Worm (Caenorhabditis elegans) whole organism, L4 larva: ENCODE results near the gene C17B7.15.

Experiments
- Y75B8A.6 ChIP-seq: fragments of 200-800 bp; sonication (Bioruptor generic); IDR thresholded peaks from 2 replicates; pipeline ENCODE4 v1.3.6; 2022; ENCODE audit warnings: missing genetic modification reagents, missing genetic modification characterization, missing compliant biosample characterization
- ZK546.5 ChIP-seq, 2 experiments: sonication (generic microtip); optimal IDR thresholded peaks; 2 replicates each; lab custom pipeline; 2017; ENCODE audit warnings: missing biosample characterization in 2 of 2, missing genetic modification characterization in 2 of 2
- ceh-82 ChIP-seq: sonication (generic microtip); optimal IDR thresholded peaks from 2 replicates; lab custom pipeline; 2017; ENCODE audit warnings: missing biosample characterization, missing genetic modification characterization
- ces-1 ChIP-seq: fragments of 150-350 bp; sonication (generic microtip); optimal IDR thresholded peaks from 4 replicates; lab custom pipeline; 2014; ENCODE audit warnings: missing biosample characterization, missing genetic modification reagents, missing genetic modification characterization
- egl-27 ChIP-seq: sonication (generic microtip); optimal IDR thresholded peaks from 3 replicates; lab custom pipeline; 2017; ENCODE audit warnings: missing biosample characterization, missing genetic modification reagents, missing genetic modification characterization
- fkh-10 ChIP-seq: fragments of 150-350 bp; optimal IDR thresholded peaks from 2 replicates; lab custom pipeline; 2014; ENCODE audit warnings: missing biosample characterization, missing genetic modification reagents, missing genetic modification characterization
- lin-29 ChIP-seq: fragments of 200-800 bp; sonication (Bioruptor generic); IDR thresholded peaks from 2 replicates; pipeline ENCODE4 v1.3.6; 2022; ENCODE audit warnings: missing genetic modification reagents, missing genetic modification characterization, missing compliant biosample characterization
- nhr-11 ChIP-seq: fragments of 150-350 bp; optimal IDR thresholded peaks from 2 replicates; lab custom pipeline; 2014; ENCODE audit warnings: missing biosample characterization, missing genetic modification characterization
- nhr-237 ChIP-seq: sonication (generic microtip); optimal IDR thresholded peaks from 2 replicates; lab custom pipeline; 2017; ENCODE audit warnings: missing biosample characterization, missing genetic modification characterization
- nhr-25 ChIP-seq: sonication (generic microtip); optimal IDR thresholded peaks from 2 replicates; lab custom pipeline; 2017; ENCODE audit warnings: missing genetic modification characterization, mild to moderate bottlenecking, missing compliant biosample characterization, antibody characterized with exemption, moderate library complexity, borderline replicate concordance; ENCODE audit not compliant: insufficient read depth
- pha-4 ChIP-seq, 2 experiments: fragments of 150-350 bp in 1 of 2; fragments of 200-800 bp in 1 of 2; sonication (Bioruptor generic) in 1 of 2; IDR thresholded peaks in 1 of 2; optimal IDR thresholded peaks in 1 of 2; 2 replicates each; pipeline versions ENCODE4 v1.3.6 to Lab custom; 2014 to 2022; ENCODE audit warnings: missing genetic modification characterization in 2 of 2, missing genetic modification reagents in 2 of 2, missing biosample characterization in 1 of 2, missing compliant biosample characterization in 1 of 2
- tag-97 ChIP-seq: fragments of 200-800 bp; sonication (Bioruptor generic); IDR thresholded peaks from 2 replicates; pipeline ENCODE4 v1.3.6; 2022; ENCODE audit warnings: missing genetic modification characterization, missing compliant biosample characterization
- zfp-2 ChIP-seq: sonication (generic microtip); optimal IDR thresholded peaks from 2 replicates; lab custom pipeline; 2016; ENCODE audit warnings: mild to moderate bottlenecking, missing genetic modification characterization, missing compliant biosample characterization

- TF ChIP-seq ces-1 (GFP tag; lab: Kevin White, UChicago) (no peak), ceh-82 (tag; lab: Kevin White, UChicago) (no peak), egl-27 (no peak), pha-4 (GFP tag; IDR thresholded peaks at IDR 0.05; lab: Robert Waterston, UW) (no peak), pha-4 (tag; optimal IDR thresholded peaks at IDR 0.05; lab: Kevin White, UChicago) (no peak), ZK546.5 (tag; optimal IDR thresholded peaks at IDR 0.05; lab: Kevin White, UChicago) (no peak), lin-29 (GFP tag; lab: Robert Waterston, UW) (no peak), fkh-10 (no peak), tag-97 (GFP tag; lab: Robert Waterston, UW) (no peak), nhr-25 (tag; lab: Kevin White, UChicago) (no peak), zfp-2 (tag; lab: Kevin White, UChicago) (no peak), nhr-237 (tag; lab: Kevin White, UChicago) (no peak), nhr-11 (tag; lab: Kevin White, UChicago) (no peak), Y75B8A.6 (GFP tag; lab: Robert Waterston, UW) (no peak)
Observed at ce11 chrV:3342504-3342903, 7.5 kb upstream of the C17B7.15 start, which contains the start of gene C17B7.3.
